Worm (Caenorhabditis elegans) whole organism, L1 larva: ENCODE results near the gene E01G4.5.
A peak's percentile ranks its signal among the peaks of the same experiment; 100 is the strongest.

Experiments
- C04F5.9 ChIP-seq: sonication (generic microtip); optimal IDR thresholded peaks from 2 replicates; lab custom pipeline; 2016; ENCODE audit warnings: missing genetic modification characterization, missing compliant biosample characterization
- C34B4.2 ChIP-seq: sonication (generic microtip); optimal IDR thresholded peaks from 2 replicates; lab custom pipeline; 2017; ENCODE audit warnings: mild to moderate bottlenecking, missing genetic modification characterization, missing compliant biosample characterization
- Y116A8C.19 ChIP-seq: sonication (generic microtip); optimal IDR thresholded peaks from 2 replicates; lab custom pipeline; 2016; ENCODE audit warnings: missing compliant biosample characterization, missing genetic modification characterization, borderline replicate concordance
- aha-1 ChIP-seq: fragments of 150-350 bp; optimal IDR thresholded peaks from 2 replicates; lab custom pipeline; 2014; ENCODE audit warnings: missing biosample characterization, missing genetic modification characterization
- ama-1 ChIP-seq: fragments of 150-350 bp; optimal IDR thresholded peaks from 2 replicates; lab custom pipeline; 2014
- blmp-1 ChIP-seq: fragments of 150-350 bp; optimal IDR thresholded peaks from 2 replicates; lab custom pipeline; 2014; ENCODE audit warnings: missing biosample characterization, missing genetic modification characterization
- ceh-8 ChIP-seq: fragments of 200-800 bp; sonication (Bioruptor generic); optimal IDR thresholded peaks from 2 replicates; lab custom pipeline; 2018; ENCODE audit warnings: mild to moderate bottlenecking, missing genetic modification characterization, moderate library complexity, missing compliant biosample characterization
- ceh-82 ChIP-seq, 3 experiments: fragments of 150-350 bp in 1 of 3; sonication (generic microtip) in 2 of 3; optimal IDR thresholded peaks; 2 replicates each; lab custom pipeline; 2014 to 2017; ENCODE audit warnings: missing biosample characterization in 3 of 3, missing genetic modification characterization in 3 of 3
- ceh-88 ChIP-seq: fragments of 200-800 bp; sonication (Bioruptor generic); IDR thresholded peaks from 2 replicates; pipeline ENCODE4 v1.3.6; 2022; ENCODE audit warnings: missing genetic modification characterization, missing compliant biosample characterization
- ceh-90 ChIP-seq: sonication (generic microtip); optimal IDR thresholded peaks from 2 replicates; lab custom pipeline; 2016; ENCODE audit warnings: missing genetic modification characterization, missing compliant biosample characterization
- ces-1 ChIP-seq: fragments of 150-350 bp; optimal IDR thresholded peaks from 2 replicates; lab custom pipeline; 2014; ENCODE audit warnings: missing biosample characterization, missing genetic modification reagents, missing genetic modification characterization
- dpl-1 ChIP-seq, 3 experiments: fragments of 150-350 bp in 2 of 3; sonication (generic microtip) in 1 of 3; optimal IDR thresholded peaks; 2 replicates each; lab custom pipeline; 2014 to 2017; ENCODE audit warnings: missing biosample characterization in 3 of 3, missing genetic modification characterization in 3 of 3, missing genetic modification reagents in 3 of 3
- dsc-1 ChIP-seq: sonication (generic microtip); optimal IDR thresholded peaks from 2 replicates; lab custom pipeline; 2016; ENCODE audit warnings: mild to moderate bottlenecking, missing genetic modification characterization, missing compliant biosample characterization
- elt-2 ChIP-seq: sonication (generic microtip); optimal IDR thresholded peaks from 2 replicates; lab custom pipeline; 2016; ENCODE audit warnings: missing genetic modification characterization, mild to moderate bottlenecking, inconsistent platforms, missing compliant biosample characterization, missing genetic modification reagents
- ets-5 ChIP-seq: fragments of 200-800 bp; sonication (Bioruptor generic); IDR thresholded peaks from 2 replicates; pipeline ENCODE4 v1.3.6; 2022; ENCODE audit warnings: missing genetic modification characterization, missing compliant biosample characterization
- fkh-10 ChIP-seq: sonication (generic microtip); optimal IDR thresholded peaks from 2 replicates; lab custom pipeline; 2017; ENCODE audit warnings: missing biosample characterization, missing genetic modification reagents, missing genetic modification characterization
- fkh-4 ChIP-seq: sonication (generic microtip); optimal IDR thresholded peaks from 2 replicates; lab custom pipeline; 2016; ENCODE audit warnings: missing compliant biosample characterization, missing genetic modification characterization, borderline replicate concordance
- fkh-8 ChIP-seq: sonication (generic microtip); optimal IDR thresholded peaks from 2 replicates; lab custom pipeline; 2016; ENCODE audit warnings: mild to moderate bottlenecking, missing genetic modification characterization, missing compliant biosample characterization
- fos-1 ChIP-seq: fragments of 150-350 bp; optimal IDR thresholded peaks from 2 replicates; lab custom pipeline; 2014; ENCODE audit warnings: missing biosample characterization, missing genetic modification characterization
- hlh-4 ChIP-seq: sonication (generic microtip); optimal IDR thresholded peaks from 2 replicates; lab custom pipeline; 2016; ENCODE audit warnings: mild to moderate bottlenecking, missing genetic modification characterization, missing compliant biosample characterization
- hpl-2 ChIP-seq: fragments of 150-350 bp; optimal IDR thresholded peaks from 2 replicates; lab custom pipeline; 2014; ENCODE audit warnings: missing biosample characterization, missing genetic modification reagents, missing genetic modification characterization
- lin-14 ChIP-seq: fragments of 200-800 bp; sonication (Bioruptor generic); optimal IDR thresholded peaks from 2 replicates; lab custom pipeline; 2018; ENCODE audit warnings: mild to moderate bottlenecking, missing genetic modification characterization, moderate library complexity, missing compliant biosample characterization
- lin-15B ChIP-seq: fragments of 150-350 bp; sonication (generic microtip); optimal IDR thresholded peaks from 3 replicates; lab custom pipeline; 2014; ENCODE audit warnings: missing biosample characterization, missing genetic modification characterization
- mdl-1 ChIP-seq, 2 experiments: fragments of 150-350 bp; optimal IDR thresholded peaks; 2 replicates each; lab custom pipeline; 2014 to 2017; ENCODE audit warnings: missing biosample characterization in 2 of 2, missing genetic modification characterization in 2 of 2, inconsistent platforms in 1 of 2
- mef-2 ChIP-seq: fragments of 150-350 bp; optimal IDR thresholded peaks from 2 replicates; lab custom pipeline; 2014; ENCODE audit warnings: missing biosample characterization, missing genetic modification characterization
- nhr-12 ChIP-seq: sonication (generic microtip); optimal IDR thresholded peaks from 2 replicates; lab custom pipeline; 2017; ENCODE audit warnings: missing biosample characterization, missing genetic modification characterization
- nhr-19 ChIP-seq: fragments of 200-800 bp; sonication (Bioruptor generic); conservative IDR thresholded peaks from 2 replicates; pipeline ENCODE4 v1.3.6; 2022; ENCODE audit warnings: missing genetic modification characterization, missing compliant biosample characterization
- nhr-20 ChIP-seq: sonication (generic microtip); optimal IDR thresholded peaks from 2 replicates; lab custom pipeline; 2016; ENCODE audit warnings: mild to moderate bottlenecking, missing genetic modification characterization, missing compliant biosample characterization
- nhr-47 ChIP-seq: sonication (generic microtip); optimal IDR thresholded peaks from 2 replicates; lab custom pipeline; 2016; ENCODE audit warnings: mild to moderate bottlenecking, missing genetic modification characterization, moderate library complexity, missing compliant biosample characterization
- nhr-76 ChIP-seq: sonication (generic microtip); optimal IDR thresholded peaks from 2 replicates; lab custom pipeline; 2017; ENCODE audit warnings: missing biosample characterization, missing genetic modification characterization
- nhr-85 ChIP-seq: sonication (generic microtip); peaks from one replicate; lab custom pipeline; 2016; ENCODE audit warnings: missing genetic modification characterization, inconsistent platforms, missing compliant biosample characterization
- nhr-90 ChIP-seq: sonication (generic microtip); optimal IDR thresholded peaks from 2 replicates; lab custom pipeline; 2016; ENCODE audit warnings: mild to moderate bottlenecking, missing genetic modification characterization, missing compliant biosample characterization; ENCODE audit not compliant: poor library complexity
- pag-3 ChIP-seq: sonication (generic microtip); optimal IDR thresholded peaks from 2 replicates; lab custom pipeline; 2017; ENCODE audit warnings: missing genetic modification characterization, mild to moderate bottlenecking, missing compliant biosample characterization, antibody characterized with exemption, borderline replicate concordance; ENCODE audit not compliant: insufficient read depth
- pax-3 ChIP-seq: fragments of 200-800 bp; sonication (Bioruptor generic); optimal IDR thresholded peaks from 2 replicates; lab custom pipeline; 2018; ENCODE audit warnings: mild to moderate bottlenecking, missing genetic modification characterization, moderate library complexity, missing compliant biosample characterization
- rnt-1 ChIP-seq: sonication (generic microtip); optimal IDR thresholded peaks from 2 replicates; lab custom pipeline; 2016; ENCODE audit warnings: mild to moderate bottlenecking, missing genetic modification characterization, moderate library complexity, missing compliant biosample characterization
- snpc-4 ChIP-seq: fragments of 150-350 bp; optimal IDR thresholded peaks from 2 replicates; lab custom pipeline; 2014; ENCODE audit warnings: missing biosample characterization, missing genetic modification characterization
- snu-23 ChIP-seq: sonication (generic microtip); optimal IDR thresholded peaks from 2 replicates; lab custom pipeline; 2016; ENCODE audit warnings: missing genetic modification characterization, missing compliant biosample characterization
- sox-4 ChIP-seq: sonication (generic microtip); optimal IDR thresholded peaks from 2 replicates; lab custom pipeline; 2016; ENCODE audit warnings: missing genetic modification characterization, missing compliant biosample characterization
- sptf-1 ChIP-seq: fragments of 150-350 bp; optimal IDR thresholded peaks from 2 replicates; lab custom pipeline; 2014; ENCODE audit warnings: missing biosample characterization, missing genetic modification characterization
- sup-37 ChIP-seq: fragments of 200-800 bp; sonication (Bioruptor generic); optimal IDR thresholded peaks from 2 replicates; lab custom pipeline; 2018; ENCODE audit warnings: mild to moderate bottlenecking, missing genetic modification characterization, missing compliant biosample characterization
- unc-130 ChIP-seq: fragments of 150-350 bp; optimal IDR thresholded peaks from 2 replicates; lab custom pipeline; 2017; ENCODE audit warnings: missing biosample characterization, missing genetic modification characterization, inconsistent platforms
- unc-30 ChIP-seq: sonication (generic microtip); optimal IDR thresholded peaks from 2 replicates; lab custom pipeline; 2017; ENCODE audit warnings: missing biosample characterization, missing genetic modification characterization
- unc-62 ChIP-seq: fragments of 150-350 bp; optimal IDR thresholded peaks from 2 replicates; lab custom pipeline; 2014; ENCODE audit warnings: missing biosample characterization, missing genetic modification reagents, missing genetic modification characterization
- unc-86 ChIP-seq: sonication (generic microtip); optimal IDR thresholded peaks from 2 replicates; lab custom pipeline; 2016; ENCODE audit warnings: missing genetic modification characterization, missing compliant biosample characterization
- ztf-11 ChIP-seq, 2 experiments: sonication (generic microtip); optimal IDR thresholded peaks; 2 replicates each; lab custom pipeline; 2016 to 2017; ENCODE audit warnings: missing genetic modification characterization in 2 of 2, missing biosample characterization in 1 of 2, missing compliant biosample characterization in 1 of 2
- ztf-4 ChIP-seq: fragments of 150-350 bp; optimal IDR thresholded peaks from 2 replicates; lab custom pipeline; 2014; ENCODE audit warnings: missing biosample characterization, missing genetic modification characterization

Gene E01G4.5

DNA sequence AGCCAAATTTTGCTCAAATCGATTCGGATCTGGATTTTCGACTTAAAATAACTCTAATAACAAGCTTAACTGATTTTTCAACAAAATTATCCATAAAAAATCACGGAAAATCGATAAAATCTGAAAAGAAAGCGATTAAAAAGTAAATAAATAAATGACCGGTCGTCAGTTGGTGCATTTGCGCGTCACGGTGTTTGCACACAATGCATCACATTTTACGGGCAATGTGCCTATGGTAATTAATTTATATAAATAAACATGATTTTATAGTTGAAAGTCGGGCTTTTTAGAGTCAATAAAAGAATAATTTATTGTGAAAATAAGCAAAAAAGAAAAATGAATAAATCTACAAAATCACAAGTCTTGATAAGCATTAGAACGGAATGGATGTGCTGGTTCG is 22.6 kb downstream of the E01G4.5 start (continued):
- TF ChIP-seq fkh-4 (tag; lab: Kevin White, UChicago), result no peak
- no peak for TF ChIP-seq hpl-2 (GFP tag; lab: Kevin White, UChicago)
- peak; percentile 26 for TF ChIP-seq nhr-20 (tag; lab: Kevin White, UChicago)
- TF ChIP-seq sup-37 (GFP tag; lab: Kevin White, UChicago), result no peak
- no peak for TF ChIP-seq ces-1 (GFP tag; lab: Kevin White, UChicago)
- peak; percentile 60 for TF ChIP-seq nhr-47 (tag; lab: Kevin White, UChicago)
- no peak for TF ChIP-seq ets-5
- peak; percentile 39 for TF ChIP-seq nhr-90 (tag; lab: Kevin White, UChicago)
- no peak for TF ChIP-seq blmp-1 (tag; lab: Kevin White, UChicago)
- TF ChIP-seq unc-130 (tag; lab: Kevin White, UChicago), result peak; percentile 57
- peak; percentile 58 for TF ChIP-seq dsc-1 (tag; lab: Kevin White, UChicago)
- TF ChIP-seq C34B4.2 (tag; lab: Kevin White, UChicago), result no peak
- peak; percentile 51 for TF ChIP-seq ama-1 (lab: Kevin White, UChicago)
- TF ChIP-seq unc-62 (GFP tag; lab: Kevin White, UChicago), result no peak
- TF ChIP-seq fkh-8 (tag; lab: Kevin White, UChicago), result no peak
- TF ChIP-seq pag-3, result no peak
- TF ChIP-seq C04F5.9 (tag; lab: Kevin White, UChicago), result no peak
- TF ChIP-seq Y116A8C.19, result no peak
- TF ChIP-seq sox-4 (tag; lab: Kevin White, UChicago), result peak; percentile 7
- no peak for TF ChIP-seq lin-14
- TF ChIP-seq rnt-1, result peak; percentile 25
- no peak for TF ChIP-seq ceh-90 (tag; lab: Kevin White, UChicago)
- TF ChIP-seq elt-2 (tag; lab: Kevin White, UChicago), result no peak
- TF ChIP-seq mef-2, result no peak
- TF ChIP-seq nhr-19, result peak; percentile 37
- no peak for TF ChIP-seq lin-15B (tag; lab: Kevin White, UChicago)
- TF ChIP-seq nhr-12 (tag; lab: Kevin White, UChicago), result no peak
- no peak for TF ChIP-seq fos-1 (tag; lab: Kevin White, UChicago)
- no peak for TF ChIP-seq unc-30 (tag; lab: Kevin White, UChicago)
- no peak for TF ChIP-seq ceh-88 (GFP tag; lab: Robert Waterston, UW)
- TF ChIP-seq hlh-4 (tag; lab: Kevin White, UChicago), result no peak
- no peak for TF ChIP-seq fkh-10 (GFP tag; lab: Kevin White, UChicago)
- no peak for TF ChIP-seq ceh-8
- peak; percentile 29 for TF ChIP-seq snpc-4 (tag; lab: Kevin White, UChicago)
- TF ChIP-seq nhr-76 (tag; lab: Kevin White, UChicago), result no peak
- TF ChIP-seq dpl-1 (GFP tag; optimal IDR thresholded peaks at IDR 0.05; lab: Kevin White, UChicago), result peak in 2 of 3 experiments; percentile 51 to 62
- peak; percentile 61 for TF ChIP-seq snu-23 (GFP tag; lab: Kevin White, UChicago)
- no peak for TF ChIP-seq sptf-1 (tag; lab: Kevin White, UChicago)
- no peak for TF ChIP-seq pax-3 (tag; lab: Kevin White, UChicago)
- no peak for TF ChIP-seq nhr-85
- TF ChIP-seq ztf-11 (tag; optimal IDR thresholded peaks at IDR 0.05; lab: Kevin White, UChicago), result no peak
- peak in 1 of 3 experiments; percentile 18 for TF ChIP-seq ceh-82 (tag; optimal IDR thresholded peaks at IDR 0.05; lab: Kevin White, UChicago)
- TF ChIP-seq aha-1 (tag; lab: Kevin White, UChicago), result no peak
- no peak for TF ChIP-seq mdl-1 (tag; optimal IDR thresholded peaks at IDR 0.05; lab: Kevin White, UChicago)
- no peak for TF ChIP-seq ztf-4
- TF ChIP-seq unc-86 (tag; lab: Kevin White, UChicago), result no peak
